Worm (Caenorhabditis elegans): ENCODE results near the gene srg-61.

Gene srg-61

ce11 chrV:2758437-2758836 lies 18.3 kb upstream of the srg-61 start:
- TF ChIP-seq unc-39 (tag; optimal IDR thresholded peaks at IDR 0.05), result no peak
- TF ChIP-seq nhr-28 (tag; optimal IDR thresholded peaks at IDR 0.05), result no peak
- TF ChIP-seq pqm-1 (tag; optimal IDR thresholded peaks at IDR 0.05), result no peak
- no peak for TF ChIP-seq nhr-76 (tag; optimal IDR thresholded peaks at IDR 0.05)
- TF ChIP-seq nhr-77 (tag; optimal IDR thresholded peaks at IDR 0.05), result no peak
- TF ChIP-seq elt-3 (tag; optimal IDR thresholded peaks at IDR 0.05), result no peak
- TF ChIP-seq ceh-82 (tag; optimal IDR thresholded peaks at IDR 0.05), result no peak
- no peak for TF ChIP-seq fos-1 (tag; optimal IDR thresholded peaks at IDR 0.05)
- TF ChIP-seq nhr-67 (tag; optimal IDR thresholded peaks at IDR 0.05), result no peak
- no peak for TF ChIP-seq unc-62 (GFP tag; optimal IDR thresholded peaks at IDR 0.05)
- no peak for TF ChIP-seq ceh-28 (tag; optimal IDR thresholded peaks at IDR 0.05)
- TF ChIP-seq mdl-1 (tag; optimal IDR thresholded peaks at IDR 0.05), result no peak
- TF ChIP-seq lsy-12 (tag; optimal IDR thresholded peaks at IDR 0.05), result no peak
- no peak for TF ChIP-seq nfya-1 (tag; optimal IDR thresholded peaks at IDR 0.05; ENCODE audit: insufficient read depth)
- TF ChIP-seq ztf-4 (tag; optimal IDR thresholded peaks at IDR 0.05), result no peak
- no peak for TF ChIP-seq daf-12 (tag; optimal IDR thresholded peaks at IDR 0.05)
- TF ChIP-seq elt-1 (tag; optimal IDR thresholded peaks at IDR 0.05), result no peak
- TF ChIP-seq fkh-10 (GFP tag; optimal IDR thresholded peaks at IDR 0.05), result no peak

- TF ChIP-seq nhr-43 (tag; optimal IDR thresholded peaks at IDR 0.05; ENCODE audit: poor library complexity, severe bottlenecking) (no peak), elt-3 (tag; optimal IDR thresholded peaks at IDR 0.05) (no peak), nhr-237 (tag; optimal IDR thresholded peaks at IDR 0.05) (no peak), sea-2 (GFP tag; optimal IDR thresholded peaks at IDR 0.05) (no peak), nhr-76 (tag; optimal IDR thresholded peaks at IDR 0.05) (no peak), pha-4 (tag; optimal IDR thresholded peaks at IDR 0.05) (no peak), hmg-11 (tag; optimal IDR thresholded peaks at IDR 0.05) (no peak), egl-5 (tag; optimal IDR thresholded peaks at IDR 0.05) (no peak), elt-2 (tag; optimal IDR thresholded peaks at IDR 0.05) (no peak), R02D3.7 (tag; optimal IDR thresholded peaks at IDR 0.05) (no peak), fkh-10 (GFP tag; optimal IDR thresholded peaks at IDR 0.05) (no peak), ztf-4 (tag; optimal IDR thresholded peaks at IDR 0.05) (no peak), fos-1 (tag; optimal IDR thresholded peaks at IDR 0.05) (no peak), pqm-1 (tag; optimal IDR thresholded peaks at IDR 0.05) (no peak), unc-39 (tag; optimal IDR thresholded peaks at IDR 0.05) (no peak), ZK546.5 (tag; optimal IDR thresholded peaks at IDR 0.05) (no peak)
These were observed 17.2 kb upstream of the srg-61 start, which contains the start of gene srx-28 for ce11 chrV:2757226-2757893. Gene srx-28 (minus strand): TSS chrV:2757276.

- TF ChIP-seq lin-15B (tag; optimal IDR thresholded peaks at IDR 0.05) (no peak), daf-12 (tag; optimal IDR thresholded peaks at IDR 0.05) (no peak), sea-2 (GFP tag; optimal IDR thresholded peaks at IDR 0.05) (no peak), elt-3 (tag; optimal IDR thresholded peaks at IDR 0.05) (no peak)
These were observed 12.9 kb upstream of the srg-61 start, which contains the start of gene srx-26 for ce11 chrV:2753007-2753406. Gene srx-26 (minus strand): TSS chrV:2753107.

- TF ChIP-seq fkh-2 (tag; optimal IDR thresholded peaks at IDR 0.05) (no peak), ztf-11 (tag; optimal IDR thresholded peaks at IDR 0.05) (no peak), nhr-77 (tag; optimal IDR thresholded peaks at IDR 0.05) (no peak), fkh-10 (GFP tag; optimal IDR thresholded peaks at IDR 0.05) (no peak), pha-4 (tag; optimal IDR thresholded peaks at IDR 0.05) (no peak)
These were observed 9.9 kb upstream of the srg-61 start, which contains the start of gene srx-24 for ce11 chrV:2750006-2750405. Gene srx-24 (minus strand): TSS chrV:2750106.

ce11 chrV:2746404-2746803 lies 6.3 kb upstream of the srg-61 start:
- TF ChIP-seq lsy-12 (tag; optimal IDR thresholded peaks at IDR 0.05) (no peak), ztf-11 (tag; optimal IDR thresholded peaks at IDR 0.05) (no peak), fos-1 (tag; optimal IDR thresholded peaks at IDR 0.05) (no peak), ceh-9 (tag; optimal IDR thresholded peaks at IDR 0.05) (no peak), nfya-1 (tag; optimal IDR thresholded peaks at IDR 0.05; ENCODE audit: insufficient read depth) (no peak)

- TF ChIP-seq ztf-4 (tag; optimal IDR thresholded peaks at IDR 0.05), result no peak
- no peak for TF ChIP-seq nfya-1 (tag; optimal IDR thresholded peaks at IDR 0.05; ENCODE audit: insufficient read depth)
- TF ChIP-seq ZK546.5 (tag; optimal IDR thresholded peaks at IDR 0.05), result no peak
- TF ChIP-seq mml-1 (tag; optimal IDR thresholded peaks at IDR 0.05), result no peak
- TF ChIP-seq nhr-25 (tag; optimal IDR thresholded peaks at IDR 0.05), result no peak
- no peak for TF ChIP-seq nhr-43 (tag; optimal IDR thresholded peaks at IDR 0.05; ENCODE audit: poor library complexity, severe bottlenecking)
- no peak for TF ChIP-seq ztf-11 (tag; optimal IDR thresholded peaks at IDR 0.05)
- no peak for TF ChIP-seq egl-27 (tag; optimal IDR thresholded peaks at IDR 0.05)
These were observed 2.2 kb upstream of the srg-61 start, which contains the start of gene srg-62 for ce11 chrV:2742298-2742697. Gene srg-62 (minus strand): TSS chrV:2742398.

Data from whole organism, L3 larva.